Worm (Caenorhabditis elegans) whole organism, L4 larva: ENCODE results near the gene gfi-1.

ENCODE experiments used
- D1046.2 ChIP-seq: fragments of 200-800 bp; sonication (Bioruptor generic); IDR thresholded peaks from 2 replicates; pipeline ENCODE4 v1.3.6; 2022; ENCODE audit warnings: missing genetic modification characterization, missing compliant biosample characterization
- F49E8.2 ChIP-seq: sonication (generic microtip); optimal IDR thresholded peaks from 2 replicates; lab custom pipeline; 2016; ENCODE audit warnings: missing compliant biosample characterization, mild to moderate bottlenecking, missing genetic modification characterization, borderline replicate concordance
- T26A8.4 ChIP-seq: fragments of 200-800 bp; sonication (Bioruptor generic); IDR thresholded peaks from 2 replicates; pipeline ENCODE4 v1.3.6; 2022; ENCODE audit warnings: missing genetic modification characterization, missing compliant biosample characterization
- Y105C5A.15 ChIP-seq: fragments of 200-800 bp; sonication (Bioruptor generic); IDR thresholded peaks from 2 replicates; pipeline ENCODE4 v1.3.6; 2022; ENCODE audit warnings: missing genetic modification characterization, missing compliant biosample characterization
- Y5F2A.4 ChIP-seq: fragments of 200-800 bp; sonication (Bioruptor generic); optimal IDR thresholded peaks from 2 replicates; lab custom pipeline; 2018; ENCODE audit warnings: mild to moderate bottlenecking, missing genetic modification characterization, missing compliant biosample characterization
- aha-1 ChIP-seq: fragments of 150-350 bp; peaks from one replicate; lab custom pipeline; 2014; ENCODE audit warnings: missing biosample characterization, missing genetic modification characterization
- ama-1 ChIP-seq: fragments of 150-350 bp; optimal IDR thresholded peaks from 2 replicates; lab custom pipeline; 2014; ENCODE audit warnings: inconsistent platforms, mixed read lengths
- ceh-28 ChIP-seq: fragments of 150-350 bp; optimal IDR thresholded peaks from 2 replicates; lab custom pipeline; 2014; ENCODE audit warnings: missing biosample characterization, missing genetic modification reagents, missing genetic modification characterization
- ceh-44 ChIP-seq: fragments of 200-800 bp; sonication (Bioruptor generic); IDR thresholded peaks from 2 replicates; pipeline ENCODE4 v1.3.6; 2022; ENCODE audit warnings: missing genetic modification reagents, missing genetic modification characterization, missing compliant biosample characterization
- ces-1 ChIP-seq: fragments of 150-350 bp; sonication (generic microtip); optimal IDR thresholded peaks from 4 replicates; lab custom pipeline; 2014; ENCODE audit warnings: missing biosample characterization, missing genetic modification reagents, missing genetic modification characterization
- ctbp-1 ChIP-seq: fragments of 200-800 bp; sonication (Bioruptor generic); IDR thresholded peaks from 2 replicates; pipeline ENCODE4 v1.3.6; 2022; ENCODE audit warnings: missing genetic modification reagents, missing genetic modification characterization, missing compliant biosample characterization
- daf-16 ChIP-seq, 3 experiments: sonication (generic microtip); optimal IDR thresholded peaks; 2 replicates each; lab custom pipeline; 2016 to 2017; ENCODE audit warnings: missing genetic modification characterization in 3 of 3, missing genetic modification reagents in 3 of 3, mild to moderate bottlenecking in 2 of 3, missing compliant biosample characterization in 2 of 3, missing biosample characterization in 1 of 3, moderate library complexity in 1 of 3
- daf-8 ChIP-seq: fragments of 200-800 bp; sonication (Bioruptor generic); IDR thresholded peaks from 2 replicates; pipeline ENCODE4 v1.3.6; 2022; ENCODE audit warnings: missing genetic modification characterization, missing compliant biosample characterization
- dmd-6 ChIP-seq: fragments of 200-800 bp; sonication (Bioruptor generic); IDR thresholded peaks from 2 replicates; pipeline ENCODE4 v1.3.6; 2022; ENCODE audit warnings: missing genetic modification reagents, missing genetic modification characterization, missing compliant biosample characterization
- dmd-8 ChIP-seq: fragments of 200-800 bp; sonication (Bioruptor generic); IDR thresholded peaks from 2 replicates; pipeline ENCODE4 v1.3.6; 2022; ENCODE audit warnings: missing genetic modification characterization, missing compliant biosample characterization
- egl-27 ChIP-seq: sonication (generic microtip); optimal IDR thresholded peaks from 3 replicates; lab custom pipeline; 2017; ENCODE audit warnings: missing biosample characterization, missing genetic modification reagents, missing genetic modification characterization
- gei-8 ChIP-seq: fragments of 200-800 bp; sonication (Bioruptor generic); optimal IDR thresholded peaks from 2 replicates; lab custom pipeline; 2018; ENCODE audit warnings: mild to moderate bottlenecking, missing genetic modification characterization, missing compliant biosample characterization
- hif-1 ChIP-seq, 2 experiments: sonication (generic microtip); optimal IDR thresholded peaks; 2 replicates each; lab custom pipeline; 2016 to 2017; ENCODE audit warnings: missing compliant biosample characterization in 2 of 2, missing genetic modification characterization in 2 of 2, missing genetic modification reagents in 2 of 2, missing genotype in 2 of 2, mild to moderate bottlenecking in 1 of 2
- hlh-11 ChIP-seq: fragments of 200-800 bp; sonication (Bioruptor generic); optimal IDR thresholded peaks from 2 replicates; lab custom pipeline; 2018; ENCODE audit warnings: mild to moderate bottlenecking, missing genetic modification characterization, missing compliant biosample characterization
- hlh-30 ChIP-seq: sonication (generic microtip); optimal IDR thresholded peaks from 2 replicates; lab custom pipeline; 2017; ENCODE audit warnings: antibody characterized with exemption, mild to moderate bottlenecking, missing genetic modification characterization, missing compliant biosample characterization; ENCODE audit not compliant: insufficient read depth
- lim-7 ChIP-seq: fragments of 200-800 bp; sonication (Bioruptor generic); IDR thresholded peaks from 2 replicates; pipeline ENCODE4 v1.3.6; 2022; ENCODE audit warnings: missing genetic modification characterization, missing compliant biosample characterization
- lin-15B ChIP-seq: fragments of 150-350 bp; sonication (generic microtip); optimal IDR thresholded peaks from 3 replicates; lab custom pipeline; 2014; ENCODE audit warnings: missing biosample characterization, missing genetic modification characterization
- lin-29 ChIP-seq: fragments of 200-800 bp; sonication (Bioruptor generic); IDR thresholded peaks from 2 replicates; pipeline ENCODE4 v1.3.6; 2022; ENCODE audit warnings: missing genetic modification reagents, missing genetic modification characterization, missing compliant biosample characterization
- lin-38 ChIP-seq: fragments of 200-800 bp; sonication (Bioruptor generic); IDR thresholded peaks from 2 replicates; pipeline ENCODE4 v1.3.6; 2022; ENCODE audit warnings: missing genetic modification reagents, missing genetic modification characterization, missing compliant biosample characterization
- lir-3 ChIP-seq: sonication (generic microtip); optimal IDR thresholded peaks from 2 replicates; lab custom pipeline; 2016; ENCODE audit warnings: mild to moderate bottlenecking, missing genetic modification characterization, missing compliant biosample characterization
- lsy-2 ChIP-seq, 2 experiments: fragments of 150-350 bp in 1 of 2; sonication (generic microtip) in 1 of 2; optimal IDR thresholded peaks; 2 replicates each; lab custom pipeline; 2014 to 2017; ENCODE audit warnings: missing biosample characterization in 2 of 2, missing genetic modification characterization in 2 of 2
- madf-5 ChIP-seq, 2 experiments: fragments of 200-800 bp; sonication (Bioruptor generic); IDR thresholded peaks; 2 replicates each; pipeline ENCODE4 v1.3.6; 2022; ENCODE audit warnings: missing compliant biosample characterization in 2 of 2, missing genetic modification characterization in 2 of 2
- madf-9 ChIP-seq: fragments of 200-800 bp; sonication (Bioruptor generic); conservative IDR thresholded peaks from 2 replicates; pipeline ENCODE4 v1.3.6; 2022; ENCODE audit warnings: missing genetic modification reagents, missing genetic modification characterization, missing compliant biosample characterization
- mep-1 ChIP-seq: fragments of 150-350 bp; sonication (generic microtip); optimal IDR thresholded peaks from 3 replicates; lab custom pipeline; 2014; ENCODE audit warnings: missing biosample characterization, missing genetic modification characterization
- nhr-102 ChIP-seq: sonication (generic microtip); optimal IDR thresholded peaks from 2 replicates; lab custom pipeline; 2016; ENCODE audit warnings: mild to moderate bottlenecking, missing genetic modification characterization, moderate library complexity, missing compliant biosample characterization
- nhr-11 ChIP-seq: fragments of 150-350 bp; optimal IDR thresholded peaks from 2 replicates; lab custom pipeline; 2014; ENCODE audit warnings: missing biosample characterization, missing genetic modification characterization
- nhr-237 ChIP-seq: sonication (generic microtip); optimal IDR thresholded peaks from 2 replicates; lab custom pipeline; 2017; ENCODE audit warnings: missing biosample characterization, missing genetic modification characterization
- nhr-25 ChIP-seq: sonication (generic microtip); optimal IDR thresholded peaks from 2 replicates; lab custom pipeline; 2017; ENCODE audit warnings: missing genetic modification characterization, mild to moderate bottlenecking, missing compliant biosample characterization, antibody characterized with exemption, moderate library complexity, borderline replicate concordance; ENCODE audit not compliant: insufficient read depth
- nhr-28 ChIP-seq: fragments of 150-350 bp; optimal IDR thresholded peaks from 2 replicates; lab custom pipeline; 2014; ENCODE audit warnings: missing biosample characterization, missing genetic modification characterization
- nhr-41 ChIP-seq: fragments of 200-800 bp; sonication (Bioruptor generic); IDR thresholded peaks from 2 replicates; pipeline ENCODE4 v1.3.6; 2022; ENCODE audit warnings: missing genetic modification reagents, missing genetic modification characterization, missing compliant biosample characterization
- pha-4 ChIP-seq, 2 experiments: fragments of 150-350 bp in 1 of 2; fragments of 200-800 bp in 1 of 2; sonication (Bioruptor generic) in 1 of 2; IDR thresholded peaks in 1 of 2; optimal IDR thresholded peaks in 1 of 2; 2 replicates each; pipeline versions ENCODE4 v1.3.6 to Lab custom; 2014 to 2022; ENCODE audit warnings: missing genetic modification characterization in 2 of 2, missing genetic modification reagents in 2 of 2, missing biosample characterization in 1 of 2, missing compliant biosample characterization in 1 of 2
- php-3 ChIP-seq: fragments of 200-800 bp; sonication (Bioruptor generic); IDR thresholded peaks from 2 replicates; pipeline ENCODE4 v1.3.6; 2022; ENCODE audit warnings: missing genetic modification reagents, missing genetic modification characterization, missing compliant biosample characterization
- pqm-1 ChIP-seq: sonication (generic microtip); optimal IDR thresholded peaks from 2 replicates; lab custom pipeline; 2017; ENCODE audit warnings: missing biosample characterization, missing genetic modification characterization
- saeg-2 ChIP-seq: fragments of 200-800 bp; sonication (Bioruptor generic); IDR thresholded peaks from 2 replicates; pipeline ENCODE4 v1.3.6; 2022; ENCODE audit warnings: missing genetic modification reagents, missing genetic modification characterization, missing compliant biosample characterization
- sdz-12 ChIP-seq: fragments of 200-800 bp; sonication (Bioruptor generic); optimal IDR thresholded peaks from 2 replicates; lab custom pipeline; 2018; ENCODE audit warnings: mild to moderate bottlenecking, missing genetic modification characterization, missing compliant biosample characterization
- snpc-4 ChIP-seq: fragments of 150-350 bp; optimal IDR thresholded peaks from 2 replicates; lab custom pipeline; 2014; ENCODE audit warnings: missing biosample characterization, missing genetic modification characterization
- spr-3 ChIP-seq: fragments of 200-800 bp; sonication (Bioruptor generic); optimal IDR thresholded peaks from 2 replicates; lab custom pipeline; 2018; ENCODE audit warnings: mild to moderate bottlenecking, missing genetic modification characterization, missing compliant biosample characterization
- unc-130 ChIP-seq: sonication (generic microtip); optimal IDR thresholded peaks from 2 replicates; lab custom pipeline; 2016; ENCODE audit warnings: missing genetic modification reagents, missing genetic modification characterization, missing compliant biosample characterization
- unc-62 ChIP-seq, 3 experiments: fragments of 150-350 bp in 1 of 3; sonication (generic microtip); optimal IDR thresholded peaks in 2 of 3; peaks in 1 of 3; 1 replicate in 1 of 3; 2 replicates in 2 of 3; lab custom pipeline; 2014 to 2017; ENCODE audit warnings: missing biosample characterization in 3 of 3, missing genetic modification characterization in 3 of 3, missing genetic modification reagents in 3 of 3, missing genotype in 1 of 3
- vab-7 ChIP-seq: fragments of 200-800 bp; sonication (Bioruptor generic); IDR thresholded peaks from 2 replicates; pipeline ENCODE4 v1.3.6; 2022; ENCODE audit warnings: missing genetic modification reagents, missing genetic modification characterization, missing compliant biosample characterization
- zag-1 ChIP-seq: fragments of 150-350 bp; optimal IDR thresholded peaks from 2 replicates; lab custom pipeline; 2014; ENCODE audit warnings: missing biosample characterization, missing genetic modification characterization
- zfp-2 ChIP-seq: sonication (generic microtip); optimal IDR thresholded peaks from 2 replicates; lab custom pipeline; 2016; ENCODE audit warnings: mild to moderate bottlenecking, missing genetic modification characterization, missing compliant biosample characterization
- zfp-3 ChIP-seq: fragments of 200-800 bp; sonication (Bioruptor generic); conservative IDR thresholded peaks from 2 replicates; pipeline ENCODE4 v1.3.6; 2022; ENCODE audit warnings: missing genetic modification reagents, missing genetic modification characterization, missing compliant biosample characterization
- zip-2 ChIP-seq: fragments of 150-350 bp; optimal IDR thresholded peaks from 2 replicates; lab custom pipeline; 2014; ENCODE audit warnings: missing biosample characterization, missing genetic modification characterization
- ztf-11 ChIP-seq: fragments of 150-350 bp; optimal IDR thresholded peaks from 2 replicates; lab custom pipeline; 2014; ENCODE audit warnings: missing biosample characterization, missing genetic modification characterization

Gene gfi-1

ce11 chrV:6411161-6411560 lies 11.4 kb upstream of the gfi-1 start (continued):
- no peak for TF ChIP-seq dmd-8 (GFP tag; lab: Robert Waterston, UW)
- no peak for TF ChIP-seq ztf-11 (tag; lab: Kevin White, UChicago)
- TF ChIP-seq nhr-11: no peak
- TF ChIP-seq nhr-237 (tag; lab: Kevin White, UChicago): no peak
- peak; percentile 31 for TF ChIP-seq nhr-102
- TF ChIP-seq snpc-4: no peak
- TF ChIP-seq zag-1: no peak
- TF ChIP-seq saeg-2 (GFP tag; lab: Robert Waterston, UW): no peak
- no peak for TF ChIP-seq ctbp-1
- TF ChIP-seq vab-7 (GFP tag; lab: Robert Waterston, UW): no peak
- TF ChIP-seq sdz-12 (GFP tag; lab: Kevin White, UChicago): no peak
- TF ChIP-seq lin-29 (GFP tag; lab: Robert Waterston, UW): no peak
- TF ChIP-seq lir-3: no peak
- TF ChIP-seq Y105C5A.15: no peak
- TF ChIP-seq unc-130: no peak
- no peak for TF ChIP-seq T26A8.4 (GFP tag; lab: Robert Waterston, UW)
- TF ChIP-seq spr-3 (GFP tag; lab: Kevin White, UChicago): no peak
- TF ChIP-seq hif-1 (tag; optimal IDR thresholded peaks at IDR 0.05; lab: Kevin White, UChicago): no peak
- TF ChIP-seq ceh-28 (tag; lab: Kevin White, UChicago): no peak
- no peak for TF ChIP-seq zip-2 (tag; lab: Kevin White, UChicago)
- no peak for TF ChIP-seq zfp-2 (tag; lab: Kevin White, UChicago)
- TF ChIP-seq D1046.2 (GFP tag; lab: Robert Waterston, UW): no peak
- TF ChIP-seq daf-8 (GFP tag; lab: Robert Waterston, UW): no peak
- no peak for TF ChIP-seq madf-9 (GFP tag; lab: Robert Waterston, UW)
- TF ChIP-seq pha-4 (GFP tag; IDR thresholded peaks at IDR 0.05; lab: Robert Waterston, UW): no peak
- TF ChIP-seq pha-4 (tag; optimal IDR thresholded peaks at IDR 0.05; lab: Kevin White, UChicago): no peak
- TF ChIP-seq nhr-28 (tag; lab: Kevin White, UChicago): peak; percentile 91
- TF ChIP-seq unc-62 (GFP tag; optimal IDR thresholded peaks at IDR 0.05 in 1 of 2; lab: Kevin White, UChicago): peak in 1 of 2 experiments; percentile 25
- no peak for TF ChIP-seq unc-62 (tag; optimal IDR thresholded peaks at IDR 0.05; lab: Kevin White, UChicago)
- TF ChIP-seq lsy-2 (tag; optimal IDR thresholded peaks at IDR 0.05; lab: Kevin White, UChicago): peak in 1 of 2 experiments; percentile 38
- TF ChIP-seq Y5F2A.4 (GFP tag; lab: Kevin White, UChicago): no peak
- TF ChIP-seq hlh-30 (tag; lab: Kevin White, UChicago): peak; percentile 50
- no peak for TF ChIP-seq egl-27 (tag; lab: Kevin White, UChicago)
- TF ChIP-seq aha-1 (tag; lab: Kevin White, UChicago): no peak
- TF ChIP-seq php-3 (GFP tag; lab: Robert Waterston, UW): peak; percentile 99
- no peak for TF ChIP-seq gei-8
- no peak for TF ChIP-seq daf-16 (GFP tag; optimal IDR thresholded peaks at IDR 0.05; lab: Kevin White, UChicago)
- TF ChIP-seq daf-16 (tag; optimal IDR thresholded peaks at IDR 0.05; lab: Kevin White, UChicago): peak; percentile 34
- TF ChIP-seq hlh-11 (tag; lab: Kevin White, UChicago): peak; percentile 72
- TF ChIP-seq dmd-6: peak; percentile 93
- no peak for TF ChIP-seq nhr-41 (GFP tag; lab: Robert Waterston, UW)
- no peak for TF ChIP-seq ama-1
- no peak for TF ChIP-seq ceh-44 (GFP tag; lab: Robert Waterston, UW)
- no peak for TF ChIP-seq ces-1
- TF ChIP-seq pqm-1 (tag; lab: Kevin White, UChicago): peak; percentile 84
- no peak for TF ChIP-seq lin-15B (tag; lab: Kevin White, UChicago)
- no peak for TF ChIP-seq F49E8.2 (tag; lab: Kevin White, UChicago)
- no peak for TF ChIP-seq zfp-3 (GFP tag; lab: Robert Waterston, UW)
- no peak for TF ChIP-seq madf-5 (GFP tag; IDR thresholded peaks at IDR 0.05; lab: Robert Waterston, UW)
- TF ChIP-seq lim-7 (GFP tag; lab: Robert Waterston, UW): no peak
- TF ChIP-seq nhr-25 (tag; lab: Kevin White, UChicago): no peak
- no peak for TF ChIP-seq lin-38
- TF ChIP-seq mep-1: peak; percentile 21
